Fruit fly (Drosophila melanogaster) whole organism, embryonic: ENCODE data around the gene CG6178.
A peak's percentile ranks its signal among the peaks of the same experiment; 100 is the strongest.

Experiments
- Dad ChIP-seq: fragments of 200-800 bp; sonication (Bioruptor generic); optimal IDR thresholded peaks from 3 replicates; lab custom pipeline; 2016; ENCODE audit warnings: missing biosample characterization, missing genetic modification characterization
- E2f1 ChIP-seq: fragments of 200-800 bp; sonication (Bioruptor generic); IDR thresholded peaks from 2 replicates; pipeline ENCODE4 v1.3.6; 2022; ENCODE audit warnings: missing biosample characterization, missing genetic modification characterization
- pum ChIP-seq: fragments of 200-800 bp; sonication (Bioruptor generic); optimal IDR thresholded peaks from 2 replicates; lab custom pipeline; 2016; ENCODE audit warnings: missing biosample characterization, missing genetic modification characterization

dm6 chr3R:24188619-24189018, 36.5 kb downstream of the CG6178 start, which contains the start of gene CG5515:
- TF ChIP-seq Dad (GFP tag; lab: Kevin White, UChicago) (peak; percentile 86), pum (peak; percentile 49), E2f1 (GFP tag; lab: Robert Waterston, UW) (peak; percentile 75)
